Worm (Caenorhabditis elegans): ENCODE results near the gene abhd-14.

DNA sequence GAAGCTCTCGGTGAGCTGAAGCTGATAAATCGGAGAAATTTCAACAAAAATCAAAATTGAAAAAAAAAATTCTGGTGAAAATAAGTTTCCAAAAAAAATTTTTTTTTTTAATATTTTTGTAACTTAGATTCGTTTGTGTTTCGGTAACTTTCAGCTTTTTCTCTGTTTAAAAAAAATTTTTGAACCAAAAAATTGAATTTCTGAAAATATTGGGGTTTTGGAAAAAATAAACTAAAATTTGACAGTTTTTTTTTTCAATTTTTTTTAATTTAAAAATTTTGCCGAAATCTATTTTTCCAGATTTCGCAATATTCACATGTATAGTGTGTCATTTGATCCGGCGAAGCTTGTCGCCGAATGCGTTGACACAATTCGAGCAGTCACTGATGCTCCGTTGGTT is 30.9 kb downstream of the abhd-14 start, which contains the start of gene Y55F3AM.5:
- no peak for TF ChIP-seq nhr-2 (tag; optimal IDR thresholded peaks at IDR 0.05)
- no peak for TF ChIP-seq ceh-83 (GFP tag; optimal IDR thresholded peaks at IDR 0.05)
- TF ChIP-seq zip-8 (tag; optimal IDR thresholded peaks at IDR 0.05), result no peak
- TF ChIP-seq snpc-4 (tag; optimal IDR thresholded peaks at IDR 0.05), result no peak
- TF ChIP-seq mls-2 (tag; optimal IDR thresholded peaks at IDR 0.05), result no peak
- TF ChIP-seq unc-39 (tag; optimal IDR thresholded peaks at IDR 0.05), result no peak
- TF ChIP-seq nhr-76 (tag; optimal IDR thresholded peaks at IDR 0.05), result no peak
- TF ChIP-seq ztf-11 (tag; optimal IDR thresholded peaks at IDR 0.05), result no peak
